Worm (Caenorhabditis elegans) whole organism, mixed stage, embryonic: ENCODE measurements around the gene str-12.

ENCODE experiments used
- ceh-83 ChIP-seq: fragments of 200-800 bp; sonication (Bioruptor generic); optimal IDR thresholded peaks from 2 replicates; lab custom pipeline; 2018; ENCODE audit warnings: mild to moderate bottlenecking, missing genetic modification characterization, missing compliant biosample characterization
- ces-1 ChIP-seq: fragments of 150-350 bp; optimal IDR thresholded peaks from 2 replicates; lab custom pipeline; 2014; ENCODE audit warnings: missing biosample characterization, missing genetic modification reagents, missing genetic modification characterization
- flh-1 ChIP-seq: fragments of 200-800 bp; sonication (Bioruptor generic); optimal IDR thresholded peaks from 2 replicates; lab custom pipeline; 2018; ENCODE audit warnings: mild to moderate bottlenecking, missing genetic modification characterization, moderate library complexity, missing compliant biosample characterization
- lin-13 ChIP-seq: fragments of 150-350 bp; optimal IDR thresholded peaks from 2 replicates; lab custom pipeline; 2014; ENCODE audit warnings: missing biosample characterization, missing genetic modification characterization
- nhr-12 ChIP-seq: fragments of 150-350 bp; optimal IDR thresholded peaks from 2 replicates; lab custom pipeline; 2014; ENCODE audit warnings: missing biosample characterization, missing genetic modification characterization
- nhr-28 ChIP-seq: fragments of 150-350 bp; optimal IDR thresholded peaks from 2 replicates; lab custom pipeline; 2014; ENCODE audit warnings: missing biosample characterization, missing genetic modification characterization
- snpc-4 ChIP-seq: fragments of 150-350 bp; optimal IDR thresholded peaks from 2 replicates; lab custom pipeline; 2014; ENCODE audit warnings: missing biosample characterization, missing genetic modification characterization

ce11 chrV:15661580-15661979, 50.9 kb downstream of the str-12 start:
- TF ChIP-seq lin-13 (tag; lab: Kevin White, UChicago) (no peak), nhr-12 (tag; lab: Kevin White, UChicago) (no peak), ces-1 (no peak), snpc-4 (no peak), ceh-83 (GFP tag; lab: Kevin White, UChicago) (no peak), nhr-28 (tag; lab: Kevin White, UChicago) (no peak), flh-1 (GFP tag; lab: Kevin White, UChicago) (no peak)
